Fruit fly (Drosophila melanogaster) whole organism, prepupa: ENCODE results near the gene Jon74E.

Experiments used
- Blimp-1 ChIP-seq: fragments of 200-800 bp; sonication (Bioruptor generic); optimal IDR thresholded peaks from 3 replicates; lab custom pipeline; 2017; ENCODE audit warnings: missing biosample characterization, missing genetic modification characterization, mild to moderate bottlenecking, moderate library complexity, missing genetic modification reagents
- CG10669 ChIP-seq: fragments of 200-800 bp; sonication (Bioruptor generic); optimal IDR thresholded peaks from 3 replicates; lab custom pipeline; 2018; ENCODE audit warnings: missing biosample characterization, mild to moderate bottlenecking, missing genetic modification characterization, moderate library complexity
- CG11294 ChIP-seq: fragments of 200-800 bp; sonication (Bioruptor generic); IDR thresholded peaks from 2 replicates; pipeline ENCODE4 v1.3.6; 2022; ENCODE audit warnings: missing biosample characterization, missing genetic modification characterization
- CG11762 ChIP-seq: fragments of 200-800 bp; sonication (Bioruptor generic); optimal IDR thresholded peaks from 3 replicates; lab custom pipeline; 2016; ENCODE audit warnings: missing biosample characterization, missing genetic modification characterization; ENCODE audit not compliant: insufficient read depth
- CG15336 ChIP-seq: fragments of 200-800 bp; sonication (Bioruptor generic); IDR thresholded peaks from 2 replicates; pipeline ENCODE4 v1.3.6; 2022; ENCODE audit warnings: missing biosample characterization, missing genetic modification characterization
- CG3032 ChIP-seq: fragments of 200-800 bp; optimal IDR thresholded peaks from 2 replicates; lab custom pipeline; 2019; ENCODE audit warnings: missing biosample characterization, mild to moderate bottlenecking, missing genetic modification characterization, moderate library complexity
- CG31627 ChIP-seq: fragments of 200-800 bp; sonication (Bioruptor generic); optimal IDR thresholded peaks from 3 replicates; lab custom pipeline; 2016; ENCODE audit warnings: missing biosample characterization, missing genetic modification characterization
- CG3919 ChIP-seq: fragments of 200-800 bp; sonication (Bioruptor generic); optimal IDR thresholded peaks from 3 replicates; lab custom pipeline; 2016; ENCODE audit warnings: missing biosample characterization, missing genetic modification characterization
- CG4318 ChIP-seq: fragments of 200-800 bp; sonication (Bioruptor generic); optimal IDR thresholded peaks from 3 replicates; lab custom pipeline; 2017; ENCODE audit warnings: missing biosample characterization, mild to moderate bottlenecking, missing genetic modification characterization
- CG6163 ChIP-seq: fragments of 200-800 bp; sonication (Bioruptor generic); IDR thresholded peaks from 3 replicates; pipeline ENCODE4 v1.3.6; 2022; ENCODE audit warnings: missing biosample characterization, missing genetic modification characterization
- CG6792 ChIP-seq: fragments of 200-800 bp; sonication (Bioruptor generic); optimal IDR thresholded peaks from 3 replicates; lab custom pipeline; 2016; ENCODE audit warnings: missing biosample characterization, missing genetic modification characterization
- CG6808 ChIP-seq: fragments of 200-800 bp; sonication (Bioruptor generic); optimal IDR thresholded peaks from 3 replicates; lab custom pipeline; 2017; ENCODE audit warnings: missing biosample characterization, missing genetic modification characterization, mild to moderate bottlenecking, moderate library complexity, missing genetic modification reagents
- CG6854 ChIP-seq: fragments of 200-800 bp; sonication (Bioruptor generic); optimal IDR thresholded peaks from 2 replicates; lab custom pipeline; 2017; ENCODE audit warnings: missing biosample characterization, mild to moderate bottlenecking, missing genetic modification characterization
- CG8119 ChIP-seq: fragments of 200-800 bp; sonication (Bioruptor generic); IDR thresholded peaks from 3 replicates; pipeline ENCODE4 v1.3.6; 2022; ENCODE audit warnings: missing biosample characterization, missing genetic modification characterization
- CG8319 ChIP-seq: fragments of 200-800 bp; sonication (Bioruptor generic); optimal IDR thresholded peaks from 3 replicates; lab custom pipeline; 2016; ENCODE audit warnings: missing biosample characterization, missing genetic modification characterization
- CG8632 ChIP-seq: fragments of 200-800 bp; sonication (Bioruptor generic); optimal IDR thresholded peaks from 3 replicates; lab custom pipeline; 2016; ENCODE audit warnings: missing biosample characterization, missing genetic modification characterization
- Eip78C ChIP-seq: fragments of 200-800 bp; sonication (Bioruptor generic); peaks from one replicate; lab custom pipeline; 2016; ENCODE audit warnings: missing biosample characterization, missing genetic modification characterization
- Ets96B ChIP-seq: fragments of 200-800 bp; optimal IDR thresholded peaks from 2 replicates; lab custom pipeline; 2019; ENCODE audit warnings: missing biosample characterization, mild to moderate bottlenecking, missing genetic modification characterization, moderate library complexity
- Hr4 ChIP-seq: fragments of 200-800 bp; sonication (Bioruptor generic); optimal IDR thresholded peaks from 3 replicates; lab custom pipeline; 2016; ENCODE audit warnings: missing biosample characterization, missing genetic modification characterization
- Met ChIP-seq: fragments of 200-800 bp; sonication (Bioruptor generic); optimal IDR thresholded peaks from 3 replicates; lab custom pipeline; 2016; ENCODE audit warnings: missing biosample characterization, missing genetic modification characterization
- OdsH ChIP-seq: fragments of 200-800 bp; sonication (Bioruptor generic); optimal IDR thresholded peaks from 3 replicates; lab custom pipeline; 2016; ENCODE audit warnings: missing biosample characterization, missing genetic modification characterization
- Smox ChIP-seq: fragments of 200-800 bp; sonication (Bioruptor generic); optimal IDR thresholded peaks from 3 replicates; lab custom pipeline; 2016; ENCODE audit warnings: missing biosample characterization, missing genetic modification characterization
- Sox102F ChIP-seq: fragments of 200-800 bp; sonication (Bioruptor generic); optimal IDR thresholded peaks from 2 replicates; lab custom pipeline; 2016; ENCODE audit warnings: missing biosample characterization, mild to moderate bottlenecking, missing genetic modification characterization
- achi ChIP-seq: fragments of 200-800 bp; sonication (Bioruptor generic); optimal IDR thresholded peaks from 3 replicates; lab custom pipeline; 2016; ENCODE audit warnings: missing biosample characterization, missing genetic modification characterization
- acj6 ChIP-seq: fragments of 200-800 bp; sonication (Bioruptor generic); optimal IDR thresholded peaks from 3 replicates; lab custom pipeline; 2016; ENCODE audit warnings: missing biosample characterization, missing genetic modification characterization
- dac ChIP-seq: fragments of 200-800 bp; sonication (Bioruptor generic); optimal IDR thresholded peaks from 2 replicates; lab custom pipeline; 2017; ENCODE audit warnings: missing biosample characterization, mild to moderate bottlenecking, missing genetic modification characterization
- eg ChIP-seq: fragments of 200-800 bp; sonication (Bioruptor generic); IDR thresholded peaks from 3 replicates; pipeline ENCODE4 v1.3.6; 2022; ENCODE audit warnings: missing biosample characterization, missing genetic modification characterization
- fd59A ChIP-seq: fragments of 200-800 bp; sonication (Bioruptor generic); optimal IDR thresholded peaks from 2 replicates; lab custom pipeline; 2017; ENCODE audit warnings: missing biosample characterization, mild to moderate bottlenecking, missing genetic modification characterization, missing genetic modification reagents
- fd85E ChIP-seq: fragments of 200-800 bp; sonication (Bioruptor generic); optimal IDR thresholded peaks from 3 replicates; lab custom pipeline; 2016; ENCODE audit warnings: missing biosample characterization, missing genetic modification characterization
- fkh ChIP-seq: fragments of 200-800 bp; sonication (Bioruptor generic); optimal IDR thresholded peaks from 3 replicates; lab custom pipeline; 2017; ENCODE audit warnings: missing biosample characterization, mild to moderate bottlenecking, missing genetic modification characterization, moderate library complexity
- pdm3 ChIP-seq: fragments of 200-800 bp; sonication (Bioruptor generic); optimal IDR thresholded peaks from 3 replicates; lab custom pipeline; 2016; ENCODE audit warnings: missing biosample characterization, missing genetic modification characterization
- salr ChIP-seq, 2 experiments: fragments of 200-800 bp; sonication (Bioruptor generic); optimal IDR thresholded peaks; 3 replicates each; lab custom pipeline; 2016 to 2018; ENCODE audit warnings: missing biosample characterization in 2 of 2, missing genetic modification characterization in 2 of 2, mild to moderate bottlenecking in 1 of 2
- spab ChIP-seq: fragments of 200-800 bp; sonication (Bioruptor generic); optimal IDR thresholded peaks from 2 replicates; lab custom pipeline; 2017; ENCODE audit warnings: missing biosample characterization, mild to moderate bottlenecking, missing genetic modification characterization, missing genetic modification reagents
- vri ChIP-seq: fragments of 200-800 bp; sonication (Bioruptor generic); optimal IDR thresholded peaks from 3 replicates; lab custom pipeline; 2016; ENCODE audit warnings: missing biosample characterization, mild to moderate bottlenecking, missing genetic modification characterization

The Jon74E gene

DNA sequence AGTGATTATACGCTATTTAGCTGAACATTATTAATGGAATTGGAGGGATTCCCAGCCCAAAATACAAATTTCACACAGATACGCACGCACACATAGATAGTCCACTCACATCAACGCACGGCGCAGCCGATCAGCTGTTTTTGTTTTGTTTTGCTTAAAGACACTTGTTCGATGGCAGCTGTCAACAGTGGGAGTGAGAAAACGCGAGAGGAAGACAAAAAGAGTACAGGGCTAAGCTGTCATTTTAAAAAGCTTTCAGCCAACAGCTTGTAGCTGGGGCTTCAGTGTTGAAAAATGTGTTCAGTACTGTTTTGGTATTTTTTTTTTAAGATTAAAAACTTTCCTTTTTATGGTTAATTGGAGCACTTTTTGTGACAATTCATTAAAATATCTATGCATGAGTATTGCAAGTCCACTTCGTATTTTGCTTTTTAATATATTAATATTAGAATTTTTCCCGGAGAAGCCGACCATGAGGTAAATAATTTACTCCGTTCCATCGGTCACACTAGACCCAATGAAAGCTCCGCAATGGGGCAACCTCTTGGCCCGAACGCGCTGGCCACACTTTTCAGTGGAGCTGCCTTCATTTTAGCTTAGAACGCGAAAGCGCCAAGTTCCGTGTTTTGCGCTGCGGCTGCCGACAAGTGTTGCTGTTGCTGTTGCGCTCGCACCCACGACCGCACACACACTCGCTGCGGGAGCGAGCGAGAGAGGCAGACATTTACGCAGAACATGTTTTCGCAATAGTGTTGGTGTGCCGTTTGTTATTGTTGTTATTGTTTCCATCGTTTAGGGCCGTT, 15.8 kb downstream of the Jon74E start (continued):
- peak; percentile 42 for TF ChIP-seq fd85E (GFP tag; lab: Kevin White, UChicago)
- no peak for TF ChIP-seq CG6854 (GFP tag; lab: Kevin White, UChicago)
- peak; percentile 21 for TF ChIP-seq CG8632 (GFP tag; lab: Kevin White, UChicago)
- TF ChIP-seq CG4318 (GFP tag; lab: Kevin White, UChicago): no peak
- peak; percentile 11 for TF ChIP-seq CG10669 (GFP tag; lab: Kevin White, UChicago)
- TF ChIP-seq CG6808 (GFP tag; lab: Kevin White, UChicago): no peak
- TF ChIP-seq CG3032 (tag; lab: Kevin White, UChicago): peak; percentile 40
- TF ChIP-seq Ets96B: peak; percentile 28
- TF ChIP-seq CG11294: no peak; the same call in 1 of the 2 replicates
- TF ChIP-seq CG15336 (GFP tag; lab: Robert Waterston, UW): no peak; the same call in 1 of the 2 replicates
- TF ChIP-seq Eip78C (GFP tag; lab: Kevin White, UChicago): peak; percentile 91
- TF ChIP-seq Sox102F: peak; percentile 46
- no peak for TF ChIP-seq spab
- TF ChIP-seq pdm3 (GFP tag; lab: Kevin White, UChicago): no peak
- peak; percentile 35 for TF ChIP-seq CG3919 (GFP tag; lab: Kevin White, UChicago)
- no peak for TF ChIP-seq CG8119 (GFP tag; lab: Robert Waterston, UW)
- peak; percentile 70 for TF ChIP-seq OdsH (GFP tag; lab: Kevin White, UChicago)
- peak; percentile 70 for TF ChIP-seq acj6 (GFP tag; lab: Kevin White, UChicago)
- peak; percentile 46 for TF ChIP-seq CG6163 (GFP tag; lab: Robert Waterston, UW)
- TF ChIP-seq eg (GFP tag; lab: Robert Waterston, UW): peak; percentile 65
- TF ChIP-seq CG31627 (GFP tag; lab: Kevin White, UChicago): peak; percentile 66
- TF ChIP-seq dac: peak; percentile 18
- peak; percentile 65 for TF ChIP-seq Smox
- TF ChIP-seq Blimp-1 (GFP tag; lab: Kevin White, UChicago): no peak
- peak; percentile 99 for TF ChIP-seq achi
- TF ChIP-seq CG11762 (GFP tag; lab: Kevin White, UChicago): peak; percentile 20
- TF ChIP-seq CG8319: no peak
- no peak for TF ChIP-seq fd59A (GFP tag; lab: Kevin White, UChicago)

DNA sequence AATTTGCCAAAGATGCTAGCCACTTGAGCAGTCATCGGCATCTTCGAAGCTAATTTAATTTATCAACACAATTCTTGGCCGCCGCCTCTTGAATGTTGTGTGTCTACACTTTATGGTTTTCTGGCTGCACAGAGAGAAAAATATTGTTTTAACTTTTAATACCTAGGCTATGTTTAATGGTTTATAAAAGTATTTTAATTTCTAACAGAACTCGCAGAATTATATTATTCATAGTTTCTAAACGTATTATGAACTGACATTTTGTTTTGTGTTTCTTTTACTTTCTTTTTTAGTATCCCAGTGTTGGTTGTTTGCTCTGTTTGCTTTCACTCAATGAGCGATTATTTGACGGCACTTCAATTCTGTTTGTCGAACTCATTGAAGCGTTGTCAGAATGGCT, 16.7 kb downstream of the Jon74E start:
- TF ChIP-seq CG6792 (GFP tag; lab: Kevin White, UChicago) (no peak), Eip78C (GFP tag; lab: Kevin White, UChicago) (peak; percentile 33), fkh (GFP tag; lab: Kevin White, UChicago) (peak; percentile 21), CG4318 (GFP tag; lab: Kevin White, UChicago) (no peak), Hr4 (GFP tag; lab: Kevin White, UChicago) (peak; percentile 15), CG11762 (GFP tag; lab: Kevin White, UChicago) (no peak), salr (GFP tag; optimal IDR thresholded peaks at IDR 0.05; lab: Kevin White, UChicago) (no peak), Met (GFP tag; lab: Kevin White, UChicago) (peak; percentile 39), CG15336 (GFP tag; lab: Robert Waterston, UW) (peak; percentile 34; the same call in 1 of the 2 replicates)
- TF ChIP-seq, all 60 proteins: peak for 5

DNA sequence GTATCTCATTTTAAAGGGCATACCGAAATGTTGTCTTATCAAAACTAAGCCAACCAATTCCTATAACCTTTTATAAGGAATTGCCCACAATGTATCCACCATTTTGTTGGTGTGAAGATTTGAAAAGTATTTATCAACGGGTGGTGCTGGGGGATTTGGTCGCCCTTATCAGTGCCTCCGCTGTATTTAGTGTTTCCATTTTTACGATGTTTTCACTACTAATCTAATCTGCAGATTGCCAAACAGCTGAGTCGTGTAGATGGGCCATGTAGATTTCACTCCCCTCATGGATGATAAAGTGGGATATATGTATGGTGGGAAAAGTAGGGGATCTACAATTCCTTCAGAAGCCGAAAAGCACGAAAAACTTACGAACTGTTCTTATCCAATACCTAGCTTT, 17.5 kb downstream of the Jon74E start:
- peak; percentile 47 for TF ChIP-seq vri (GFP tag; lab: Kevin White, UChicago)
- TF ChIP-seq CG8119 (GFP tag; lab: Robert Waterston, UW): no peak
- peak; percentile 40 for TF ChIP-seq fkh (GFP tag; lab: Kevin White, UChicago)
